Worm (Caenorhabditis elegans) whole organism, late embryonic: ENCODE data around the gene F14H3.15.

ENCODE experiments used
- C08G9.2 ChIP-seq: sonication (generic microtip); optimal IDR thresholded peaks from 2 replicates; lab custom pipeline; 2016; ENCODE audit warnings: mild to moderate bottlenecking, missing genetic modification characterization, moderate library complexity, missing compliant biosample characterization
- C38D4.7 ChIP-seq: fragments of 200-800 bp; sonication (Bioruptor generic); optimal IDR thresholded peaks from 2 replicates; lab custom pipeline; 2018; ENCODE audit warnings: mild to moderate bottlenecking, missing genetic modification characterization, moderate library complexity, missing compliant biosample characterization
- K02D7.2 ChIP-seq: sonication (generic microtip); optimal IDR thresholded peaks from 2 replicates; lab custom pipeline; 2017; ENCODE audit warnings: mild to moderate bottlenecking, missing genetic modification characterization, missing compliant biosample characterization
- ahr-1 ChIP-seq: sonication (generic microtip); optimal IDR thresholded peaks from 2 replicates; lab custom pipeline; 2016; ENCODE audit warnings: missing genetic modification characterization, missing compliant biosample characterization
- ama-1 ChIP-seq: fragments of 150-350 bp; optimal IDR thresholded peaks from 2 replicates; lab custom pipeline; 2014
- ceh-18 ChIP-seq: sonication (generic microtip); optimal IDR thresholded peaks from 2 replicates; lab custom pipeline; 2016; ENCODE audit warnings: missing genetic modification characterization, missing compliant biosample characterization
- ceh-19 ChIP-seq: fragments of 200-800 bp; sonication (Bioruptor generic); optimal IDR thresholded peaks from 2 replicates; lab custom pipeline; 2018; ENCODE audit warnings: mild to moderate bottlenecking, missing genetic modification characterization, missing compliant biosample characterization
- ceh-2 ChIP-seq: sonication (generic microtip); optimal IDR thresholded peaks from 2 replicates; lab custom pipeline; 2016; ENCODE audit warnings: missing genotype, missing genetic modification characterization, missing compliant biosample characterization
- ceh-24 ChIP-seq: sonication (generic microtip); optimal IDR thresholded peaks from 2 replicates; lab custom pipeline; 2016; ENCODE audit warnings: mild to moderate bottlenecking, missing genetic modification characterization, missing compliant biosample characterization
- ceh-31 ChIP-seq: sonication (generic microtip); optimal IDR thresholded peaks from 2 replicates; lab custom pipeline; 2016; ENCODE audit warnings: missing genetic modification characterization, missing compliant biosample characterization
- ceh-34 ChIP-seq: sonication (generic microtip); optimal IDR thresholded peaks from 2 replicates; lab custom pipeline; 2016; ENCODE audit warnings: mild to moderate bottlenecking, missing genetic modification characterization, missing compliant biosample characterization
- ceh-45 ChIP-seq: fragments of 200-800 bp; sonication (Bioruptor generic); IDR thresholded peaks from 2 replicates; pipeline ENCODE4 v1.3.6; 2022; ENCODE audit warnings: missing genetic modification reagents, missing genetic modification characterization, missing compliant biosample characterization
- ceh-48 ChIP-seq: sonication (generic microtip); optimal IDR thresholded peaks from 2 replicates; lab custom pipeline; 2016; ENCODE audit warnings: missing genetic modification characterization, inconsistent platforms, missing compliant biosample characterization
- ceh-9 ChIP-seq: sonication (generic microtip); optimal IDR thresholded peaks from 2 replicates; lab custom pipeline; 2016; ENCODE audit warnings: mild to moderate bottlenecking, missing genetic modification characterization, inconsistent platforms, missing compliant biosample characterization
- che-1 ChIP-seq: sonication (generic microtip); optimal IDR thresholded peaks from 2 replicates; lab custom pipeline; 2016; ENCODE audit warnings: mild to moderate bottlenecking, missing genetic modification characterization, missing compliant biosample characterization
- dve-1 ChIP-seq: sonication (generic microtip); optimal IDR thresholded peaks from 2 replicates; lab custom pipeline; 2017; ENCODE audit warnings: antibody characterized with exemption, mild to moderate bottlenecking, missing genetic modification characterization, missing compliant biosample characterization
- elt-2 ChIP-seq: sonication (generic microtip); optimal IDR thresholded peaks from 2 replicates; lab custom pipeline; 2016; ENCODE audit warnings: missing genetic modification reagents, missing genetic modification characterization, missing compliant biosample characterization
- fkh-10 ChIP-seq: fragments of 150-350 bp; optimal IDR thresholded peaks from 2 replicates; lab custom pipeline; 2014; ENCODE audit warnings: missing biosample characterization, missing genetic modification reagents, missing genetic modification characterization
- gmeb-2 ChIP-seq: sonication (generic microtip); optimal IDR thresholded peaks from 2 replicates; lab custom pipeline; 2016; ENCODE audit warnings: missing genetic modification characterization, inconsistent platforms, missing compliant biosample characterization
- hlh-13 ChIP-seq: fragments of 200-800 bp; sonication (Bioruptor generic); optimal IDR thresholded peaks from 2 replicates; lab custom pipeline; 2018; ENCODE audit warnings: mild to moderate bottlenecking, missing genetic modification characterization, missing compliant biosample characterization
- hlh-15 ChIP-seq: sonication (generic microtip); optimal IDR thresholded peaks from 2 replicates; lab custom pipeline; 2016; ENCODE audit warnings: missing genetic modification characterization, missing compliant biosample characterization
- hlh-6 ChIP-seq: sonication (generic microtip); optimal IDR thresholded peaks from 2 replicates; lab custom pipeline; 2016; ENCODE audit warnings: missing genotype, missing genetic modification characterization, missing compliant biosample characterization
- hlh-8 ChIP-seq: sonication (generic microtip); optimal IDR thresholded peaks from 2 replicates; lab custom pipeline; 2016; ENCODE audit warnings: missing genotype, missing genetic modification characterization, missing compliant biosample characterization
- madf-2 ChIP-seq: sonication (generic microtip); optimal IDR thresholded peaks from 2 replicates; lab custom pipeline; 2017; ENCODE audit warnings: missing genetic modification characterization, missing compliant biosample characterization
- mec-3 ChIP-seq: sonication (generic microtip); optimal IDR thresholded peaks from 2 replicates; lab custom pipeline; 2016; ENCODE audit warnings: borderline replicate concordance, missing genetic modification characterization, missing compliant biosample characterization
- nfya-1 ChIP-seq: sonication (generic microtip); optimal IDR thresholded peaks from 2 replicates; lab custom pipeline; 2017; ENCODE audit warnings: missing genetic modification characterization, mild to moderate bottlenecking, missing compliant biosample characterization, antibody characterized with exemption, moderate library complexity
- nhr-11 ChIP-seq: fragments of 150-350 bp; optimal IDR thresholded peaks from 2 replicates; lab custom pipeline; 2014; ENCODE audit warnings: missing biosample characterization, missing genetic modification characterization
- pag-3 ChIP-seq: sonication (generic microtip); optimal IDR thresholded peaks from 2 replicates; lab custom pipeline; 2016; ENCODE audit warnings: missing compliant biosample characterization, missing genetic modification characterization, borderline replicate concordance
- pat-9 ChIP-seq: fragments of 200-800 bp; sonication (Bioruptor generic); optimal IDR thresholded peaks from 2 replicates; lab custom pipeline; 2018; ENCODE audit warnings: mild to moderate bottlenecking, missing genetic modification characterization, moderate library complexity, missing compliant biosample characterization
- pha-2 ChIP-seq: sonication (generic microtip); optimal IDR thresholded peaks from 2 replicates; lab custom pipeline; 2017; ENCODE audit warnings: mild to moderate bottlenecking, missing genetic modification characterization, missing compliant biosample characterization
- pqm-1 ChIP-seq: sonication (generic microtip); optimal IDR thresholded peaks from 2 replicates; lab custom pipeline; 2016; ENCODE audit warnings: missing genetic modification characterization, missing compliant biosample characterization
- ref-2 ChIP-seq: sonication (generic microtip); optimal IDR thresholded peaks from 2 replicates; lab custom pipeline; 2016; ENCODE audit warnings: missing genetic modification characterization, missing compliant biosample characterization
- sox-4 ChIP-seq: sonication (generic microtip); optimal IDR thresholded peaks from 2 replicates; lab custom pipeline; 2017; ENCODE audit warnings: mild to moderate bottlenecking, missing genetic modification characterization, inconsistent platforms, missing compliant biosample characterization
- tbx-2 ChIP-seq: sonication (generic microtip); optimal IDR thresholded peaks from 2 replicates; lab custom pipeline; 2016; ENCODE audit warnings: missing genetic modification characterization, missing compliant biosample characterization
- tbx-7 ChIP-seq: sonication (generic microtip); optimal IDR thresholded peaks from 2 replicates; lab custom pipeline; 2016; ENCODE audit warnings: missing genotype, missing genetic modification characterization, missing compliant biosample characterization
- unc-86 ChIP-seq: sonication (generic microtip); optimal IDR thresholded peaks from 2 replicates; lab custom pipeline; 2016; ENCODE audit warnings: missing genetic modification characterization, missing compliant biosample characterization
- zip-5 ChIP-seq: sonication (generic microtip); optimal IDR thresholded peaks from 2 replicates; lab custom pipeline; 2016; ENCODE audit warnings: missing genetic modification characterization, missing compliant biosample characterization
- ztf-16 ChIP-seq: sonication (generic microtip); optimal IDR thresholded peaks from 2 replicates; lab custom pipeline; 2017; ENCODE audit warnings: missing genetic modification characterization, missing compliant biosample characterization

The F14H3.15 gene

DNA sequence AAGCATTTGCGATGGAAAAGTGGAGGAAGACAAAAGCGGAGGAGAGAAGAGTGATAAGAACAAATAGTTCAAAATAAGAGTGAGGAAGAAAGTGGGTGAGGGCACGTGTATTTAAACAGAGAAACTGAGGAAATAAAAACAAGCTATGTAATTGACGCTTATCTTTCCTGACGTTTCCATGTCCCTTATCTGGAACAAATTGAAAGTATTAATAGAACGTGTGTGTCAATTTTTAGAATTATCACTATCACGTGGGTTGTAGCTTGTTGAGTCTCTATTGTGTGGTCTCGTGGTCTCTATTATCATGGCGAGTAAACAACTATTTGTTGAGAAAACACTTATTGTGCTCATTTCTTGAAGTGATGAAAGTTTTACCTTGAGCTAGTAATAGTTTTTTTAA is 14.2 kb downstream of the F14H3.15 start, which contains the start of gene T10C6.15:
Gene T10C6.15 (minus strand): TSS at position 104 of the 400 bp plus-strand sequence.
- TF ChIP-seq tbx-7 (tag; lab: Kevin White, UChicago) (no peak), nhr-11 (tag; lab: Kevin White, UChicago) (no peak), pqm-1 (tag; lab: Kevin White, UChicago) (peak; percentile 0), ahr-1 (tag; lab: Kevin White, UChicago) (no peak), elt-2 (peak; percentile 75), ceh-48 (tag; lab: Kevin White, UChicago) (no peak), hlh-15 (no peak)

DNA sequence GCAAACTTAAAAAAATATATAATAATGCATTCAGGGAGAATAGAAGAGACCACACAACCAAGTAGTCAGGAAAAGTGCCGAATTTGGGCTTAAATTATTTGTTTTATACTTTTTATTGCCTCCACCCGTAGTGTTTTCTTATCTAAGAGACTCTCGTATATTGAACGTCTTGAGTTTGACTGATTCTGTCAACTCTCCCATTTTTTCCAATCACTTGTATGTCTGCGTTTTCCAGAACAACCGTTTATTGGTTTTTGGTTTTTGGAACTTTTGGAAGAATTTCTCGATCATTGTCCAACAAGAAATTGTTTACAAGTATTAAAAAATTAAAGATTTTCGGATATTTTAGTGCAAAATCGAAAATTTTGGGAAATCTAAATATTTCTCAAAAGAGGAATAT is 16.3 kb downstream of the F14H3.15 start:
- no peak for TF ChIP-seq pha-2 (tag; lab: Kevin White, UChicago)
- no peak for TF ChIP-seq gmeb-2 (tag; lab: Kevin White, UChicago)

DNA sequence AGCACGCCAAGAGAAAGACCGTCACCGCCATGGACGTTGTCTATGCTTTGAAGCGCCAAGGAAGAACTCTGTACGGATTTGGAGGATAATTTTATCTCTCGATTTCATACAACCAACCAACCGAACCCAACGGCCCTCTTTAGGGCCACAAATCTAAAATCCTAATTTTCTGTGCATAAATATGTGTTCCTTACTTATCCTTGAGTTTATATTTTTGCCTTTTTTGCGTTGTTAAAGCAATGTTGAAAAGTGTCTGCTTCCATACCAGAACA is 17.4 kb downstream of the F14H3.15 start:
- TF ChIP-seq pag-3 (tag; lab: Kevin White, UChicago) = no peak
- no peak for TF ChIP-seq unc-86 (tag; lab: Kevin White, UChicago)
- TF ChIP-seq sox-4 (tag; lab: Kevin White, UChicago) = no peak
- TF ChIP-seq elt-2 = no peak
- no peak for TF ChIP-seq ceh-9 (tag; lab: Kevin White, UChicago)
- TF ChIP-seq ceh-18 (tag; lab: Kevin White, UChicago) = no peak
- no peak for TF ChIP-seq mec-3 (tag; lab: Kevin White, UChicago)
- TF ChIP-seq hlh-8 (tag; lab: Kevin White, UChicago) = no peak
- no peak for TF ChIP-seq pat-9
- TF ChIP-seq zip-5 (tag; lab: Kevin White, UChicago) = no peak
- TF ChIP-seq nhr-11 (tag; lab: Kevin White, UChicago) = no peak

DNA sequence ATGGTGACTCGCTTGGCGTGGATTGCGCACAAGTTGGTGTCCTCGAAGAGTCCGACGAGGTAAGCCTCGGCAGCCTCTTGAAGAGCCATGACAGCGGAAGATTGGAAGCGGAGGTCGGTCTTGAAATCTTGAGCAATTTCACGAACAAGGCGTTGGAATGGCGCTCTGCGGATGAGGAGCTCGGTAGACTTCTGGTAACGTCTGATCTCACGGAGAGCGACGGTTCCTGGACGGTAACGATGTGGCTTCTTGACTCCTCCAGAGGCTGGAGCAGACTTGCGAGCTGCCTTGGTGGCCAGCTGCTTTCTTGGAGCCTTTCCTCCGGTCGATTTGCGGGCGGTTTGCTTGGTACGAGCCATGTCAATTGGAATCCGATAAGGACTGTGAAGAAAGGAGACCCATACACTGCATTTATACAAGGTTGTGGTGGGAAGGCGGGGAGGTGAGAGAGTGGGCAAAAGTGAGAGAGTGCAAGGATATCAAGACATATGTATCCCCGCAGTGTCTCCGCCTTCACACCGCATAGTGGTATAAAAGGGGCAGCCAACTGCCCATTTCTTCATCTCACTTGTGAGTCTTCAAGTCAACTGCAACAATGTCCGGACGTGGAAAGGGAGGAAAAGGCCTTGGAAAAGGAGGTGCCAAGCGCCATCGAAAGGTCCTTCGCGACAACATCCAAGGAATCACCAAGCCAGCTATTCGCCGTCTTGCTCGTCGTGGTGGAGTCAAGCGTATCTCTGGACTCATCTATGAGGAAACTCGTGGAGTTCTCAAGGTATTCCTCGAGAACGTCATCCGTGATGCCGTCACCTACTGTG is 17.9 kb downstream of the F14H3.15 start, which contains the start of the genes his-2 and his-1:
Gene his-2 (minus strand): TSS at position 359 of the 818 bp plus-strand sequence.
Gene his-1 (plus strand): TSS at position 596 of the 818 bp plus-strand sequence.
- TF ChIP-seq ama-1 (lab: Kevin White, UChicago) (peak; percentile 73), ref-2 (peak; percentile 22)

DNA sequence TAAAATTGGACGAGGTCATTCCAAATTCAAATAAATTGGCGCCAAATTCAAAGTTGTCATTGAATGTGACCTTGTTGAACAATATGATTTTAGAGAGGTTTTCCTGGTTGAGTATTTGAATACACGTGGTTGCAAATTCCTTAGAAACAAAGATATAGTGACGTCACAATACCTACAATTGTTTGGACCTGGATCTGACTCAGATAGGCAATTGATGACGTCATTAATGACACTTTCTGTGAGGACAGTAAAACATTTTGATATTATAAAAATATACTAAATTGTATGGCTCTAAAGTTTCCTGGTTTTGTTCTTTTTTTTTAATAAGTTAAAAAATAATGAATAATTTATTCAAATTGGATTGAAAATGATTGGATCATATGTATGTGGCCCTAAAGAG is 18.6 kb downstream of the F14H3.15 start:
- TF ChIP-seq madf-2 (tag; lab: Kevin White, UChicago) (no peak), fkh-10 (GFP tag; lab: Kevin White, UChicago) (no peak)

DNA sequence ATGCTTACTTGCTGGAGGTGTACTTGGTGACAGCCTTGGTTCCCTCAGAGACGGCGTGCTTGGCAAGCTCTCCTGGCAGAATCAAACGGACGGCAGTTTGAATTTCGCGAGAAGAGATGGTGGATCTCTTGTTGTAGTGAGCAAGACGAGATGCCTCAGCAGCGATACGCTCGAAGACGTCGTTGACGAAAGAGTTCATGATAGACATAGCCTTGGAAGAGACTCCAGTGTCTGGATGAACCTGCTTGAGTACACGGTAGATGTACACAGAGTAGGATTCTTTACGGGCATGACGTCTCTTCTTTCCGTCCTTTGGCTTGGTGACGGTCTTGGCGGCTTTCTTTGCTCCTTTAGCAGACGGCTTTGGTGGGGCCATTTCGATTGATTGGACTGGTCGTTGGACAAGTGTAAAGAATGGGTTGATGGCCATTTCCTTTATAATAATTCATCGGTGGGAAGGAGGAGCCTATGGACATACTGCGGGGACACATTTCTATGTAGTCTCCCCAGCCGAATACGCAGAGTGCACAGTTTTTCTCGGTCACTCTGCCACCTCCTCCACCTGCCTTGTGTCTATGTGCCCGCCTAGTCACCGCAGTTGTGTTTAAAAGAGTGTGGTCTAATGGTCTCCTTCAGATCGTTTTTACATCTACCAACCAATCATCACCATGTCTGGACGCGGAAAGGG is 19.8 kb downstream of the F14H3.15 start, which contains the start of the genes his-4 and his-3:
Gene his-4 (minus strand): TSS at position 376 of the 688 bp plus-strand sequence.
Gene his-3 (plus strand): TSS at position 669 of the 688 bp plus-strand sequence.
- TF ChIP-seq ceh-31 = peak; percentile 63
- TF ChIP-seq dve-1 = peak; percentile 37
- TF ChIP-seq ztf-16 (tag; lab: Kevin White, UChicago) = peak; percentile 17
- TF ChIP-seq nfya-1 (tag; lab: Kevin White, UChicago) = peak; percentile 36
- TF ChIP-seq tbx-2 = peak; percentile 60
- peak; percentile 24 for TF ChIP-seq elt-2
- TF ChIP-seq ref-2 = peak; percentile 66
- peak; percentile 38 for TF ChIP-seq ceh-34 (tag; lab: Kevin White, UChicago)
- TF ChIP-seq tbx-7 (tag; lab: Kevin White, UChicago) = peak; percentile 11

DNA sequence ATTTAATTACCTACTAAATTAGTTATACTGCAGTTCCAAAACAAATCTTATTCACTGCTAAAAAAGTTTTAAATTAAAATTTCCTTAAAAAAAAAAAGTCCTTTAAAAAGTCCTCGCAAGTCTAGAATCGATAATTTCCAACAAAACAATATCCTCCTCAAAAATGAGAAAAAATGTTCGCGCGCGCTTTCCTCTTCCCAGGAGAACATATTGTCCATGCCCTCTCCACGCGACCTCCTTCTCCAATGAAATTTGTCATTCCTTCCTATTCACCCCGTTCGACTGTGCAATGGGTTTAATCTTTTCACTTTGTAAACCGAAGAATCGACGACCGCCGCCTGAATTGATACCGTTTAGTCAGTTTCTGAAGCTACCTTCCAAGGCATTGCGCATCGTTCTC is 23.9 kb downstream of the F14H3.15 start, which contains the start of gene T10C6.10:
Gene T10C6.10 (plus strand): TSS at position 248 of the 400 bp plus-strand sequence.
- TF ChIP-seq elt-2 (no peak), C38D4.7 (no peak), ceh-2 (tag; lab: Kevin White, UChicago) (no peak), ceh-24 (tag; lab: Kevin White, UChicago) (no peak), ceh-9 (tag; lab: Kevin White, UChicago) (no peak), hlh-13 (GFP tag; lab: Kevin White, UChicago) (no peak), C08G9.2 (no peak), hlh-6 (tag; lab: Kevin White, UChicago) (no peak), ceh-31 (no peak), ceh-45 (GFP tag; lab: Robert Waterston, UW) (no peak), ceh-19 (no peak), fkh-10 (GFP tag; lab: Kevin White, UChicago) (no peak), K02D7.2 (tag; lab: Kevin White, UChicago) (no peak), tbx-7 (tag; lab: Kevin White, UChicago) (no peak), ahr-1 (tag; lab: Kevin White, UChicago) (no peak), che-1 (tag; lab: Kevin White, UChicago) (no peak)
